Worm (Caenorhabditis elegans) whole organism, late embryonic: ENCODE measurements around the gene anmt-1.

Experiments used
- F13H6.1 ChIP-seq: sonication (generic microtip); optimal IDR thresholded peaks from 2 replicates; lab custom pipeline; 2016; ENCODE audit warnings: missing genetic modification characterization, missing compliant biosample characterization
- K02D7.2 ChIP-seq: sonication (generic microtip); optimal IDR thresholded peaks from 2 replicates; lab custom pipeline; 2017; ENCODE audit warnings: mild to moderate bottlenecking, missing genetic modification characterization, missing compliant biosample characterization
- Y22D7AL.16 ChIP-seq: sonication (generic microtip); optimal IDR thresholded peaks from 2 replicates; lab custom pipeline; 2016; ENCODE audit warnings: missing genetic modification characterization, missing compliant biosample characterization
- ceh-18 ChIP-seq: sonication (generic microtip); optimal IDR thresholded peaks from 2 replicates; lab custom pipeline; 2016; ENCODE audit warnings: missing genetic modification characterization, missing compliant biosample characterization
- ceh-19 ChIP-seq: fragments of 200-800 bp; sonication (Bioruptor generic); optimal IDR thresholded peaks from 2 replicates; lab custom pipeline; 2018; ENCODE audit warnings: mild to moderate bottlenecking, missing genetic modification characterization, missing compliant biosample characterization
- ceh-2 ChIP-seq: sonication (generic microtip); optimal IDR thresholded peaks from 2 replicates; lab custom pipeline; 2016; ENCODE audit warnings: missing genotype, missing genetic modification characterization, missing compliant biosample characterization
- ceh-24 ChIP-seq: sonication (generic microtip); optimal IDR thresholded peaks from 2 replicates; lab custom pipeline; 2016; ENCODE audit warnings: mild to moderate bottlenecking, missing genetic modification characterization, missing compliant biosample characterization
- ceh-30 ChIP-seq: fragments of 150-350 bp; optimal IDR thresholded peaks from 2 replicates; lab custom pipeline; 2014; ENCODE audit warnings: missing biosample characterization, missing genetic modification characterization
- ceh-31 ChIP-seq: sonication (generic microtip); optimal IDR thresholded peaks from 2 replicates; lab custom pipeline; 2016; ENCODE audit warnings: missing genetic modification characterization, missing compliant biosample characterization
- ceh-6 ChIP-seq: fragments of 200-800 bp; sonication (Bioruptor generic); optimal IDR thresholded peaks from 2 replicates; lab custom pipeline; 2018; ENCODE audit warnings: mild to moderate bottlenecking, missing genetic modification characterization, missing compliant biosample characterization
- ceh-9 ChIP-seq: sonication (generic microtip); optimal IDR thresholded peaks from 2 replicates; lab custom pipeline; 2016; ENCODE audit warnings: mild to moderate bottlenecking, missing genetic modification characterization, inconsistent platforms, missing compliant biosample characterization
- che-1 ChIP-seq: sonication (generic microtip); optimal IDR thresholded peaks from 2 replicates; lab custom pipeline; 2016; ENCODE audit warnings: mild to moderate bottlenecking, missing genetic modification characterization, missing compliant biosample characterization
- dmd-4 ChIP-seq: sonication (generic microtip); optimal IDR thresholded peaks from 2 replicates; lab custom pipeline; 2016; ENCODE audit warnings: borderline replicate concordance, missing genetic modification characterization, missing compliant biosample characterization
- elt-4 ChIP-seq: sonication (generic microtip); optimal IDR thresholded peaks from 2 replicates; lab custom pipeline; 2016; ENCODE audit warnings: missing genetic modification characterization, missing compliant biosample characterization
- ets-4 ChIP-seq: sonication (generic microtip); optimal IDR thresholded peaks from 2 replicates; lab custom pipeline; 2016; ENCODE audit warnings: missing genetic modification characterization, missing compliant biosample characterization
- eyg-1 ChIP-seq: sonication (generic microtip); optimal IDR thresholded peaks from 2 replicates; lab custom pipeline; 2016; ENCODE audit warnings: missing genotype, missing genetic modification characterization, missing compliant biosample characterization
- fax-1 ChIP-seq: sonication (generic microtip); optimal IDR thresholded peaks from 2 replicates; lab custom pipeline; 2016; ENCODE audit warnings: missing genotype, missing genetic modification characterization, missing compliant biosample characterization
- gmeb-2 ChIP-seq: sonication (generic microtip); optimal IDR thresholded peaks from 2 replicates; lab custom pipeline; 2016; ENCODE audit warnings: missing genetic modification characterization, inconsistent platforms, missing compliant biosample characterization
- hlh-13 ChIP-seq: fragments of 200-800 bp; sonication (Bioruptor generic); optimal IDR thresholded peaks from 2 replicates; lab custom pipeline; 2018; ENCODE audit warnings: mild to moderate bottlenecking, missing genetic modification characterization, missing compliant biosample characterization
- hlh-15 ChIP-seq: sonication (generic microtip); optimal IDR thresholded peaks from 2 replicates; lab custom pipeline; 2016; ENCODE audit warnings: missing genetic modification characterization, missing compliant biosample characterization
- hlh-30 ChIP-seq: sonication (generic microtip); optimal IDR thresholded peaks from 2 replicates; lab custom pipeline; 2017; ENCODE audit warnings: antibody characterized with exemption, missing genetic modification characterization, missing compliant biosample characterization; ENCODE audit not compliant: insufficient read depth
- hlh-6 ChIP-seq: sonication (generic microtip); optimal IDR thresholded peaks from 2 replicates; lab custom pipeline; 2016; ENCODE audit warnings: missing genotype, missing genetic modification characterization, missing compliant biosample characterization
- hlh-8 ChIP-seq: sonication (generic microtip); optimal IDR thresholded peaks from 2 replicates; lab custom pipeline; 2016; ENCODE audit warnings: missing genotype, missing genetic modification characterization, missing compliant biosample characterization
- lim-6 ChIP-seq: sonication (generic microtip); optimal IDR thresholded peaks from 2 replicates; lab custom pipeline; 2016; ENCODE audit warnings: missing genetic modification characterization, missing compliant biosample characterization
- lin-11 ChIP-seq: fragments of 200-800 bp; sonication (Bioruptor generic); optimal IDR thresholded peaks from 2 replicates; lab custom pipeline; 2018; ENCODE audit warnings: mild to moderate bottlenecking, missing genetic modification characterization, missing compliant biosample characterization
- madf-2 ChIP-seq: sonication (generic microtip); optimal IDR thresholded peaks from 2 replicates; lab custom pipeline; 2017; ENCODE audit warnings: missing genetic modification characterization, missing compliant biosample characterization
- npax-4 ChIP-seq: sonication (generic microtip); optimal IDR thresholded peaks from 2 replicates; lab custom pipeline; 2016; ENCODE audit warnings: missing genetic modification characterization, missing compliant biosample characterization
- odd-2 ChIP-seq: sonication (generic microtip); optimal IDR thresholded peaks from 2 replicates; lab custom pipeline; 2017; ENCODE audit warnings: antibody characterized with exemption, mild to moderate bottlenecking, missing genetic modification characterization, missing compliant biosample characterization
- pag-3 ChIP-seq: sonication (generic microtip); optimal IDR thresholded peaks from 2 replicates; lab custom pipeline; 2016; ENCODE audit warnings: missing compliant biosample characterization, missing genetic modification characterization, borderline replicate concordance
- pat-9 ChIP-seq: fragments of 200-800 bp; sonication (Bioruptor generic); optimal IDR thresholded peaks from 2 replicates; lab custom pipeline; 2018; ENCODE audit warnings: mild to moderate bottlenecking, missing genetic modification characterization, moderate library complexity, missing compliant biosample characterization
- pax-1 ChIP-seq: fragments of 150-350 bp; optimal IDR thresholded peaks from 2 replicates; lab custom pipeline; 2014; ENCODE audit warnings: missing biosample characterization, missing genetic modification characterization
- pha-2 ChIP-seq: sonication (generic microtip); optimal IDR thresholded peaks from 2 replicates; lab custom pipeline; 2017; ENCODE audit warnings: mild to moderate bottlenecking, missing genetic modification characterization, missing compliant biosample characterization
- pha-4 ChIP-seq: fragments of 150-350 bp; optimal IDR thresholded peaks from 2 replicates; lab custom pipeline; 2018; ENCODE audit warnings: missing biosample characterization, missing genetic modification reagents, missing genetic modification characterization
- pqm-1 ChIP-seq: sonication (generic microtip); optimal IDR thresholded peaks from 2 replicates; lab custom pipeline; 2016; ENCODE audit warnings: missing genetic modification characterization, missing compliant biosample characterization
- pros-1 ChIP-seq: fragments of 150-350 bp; optimal IDR thresholded peaks from 2 replicates; lab custom pipeline; 2014; ENCODE audit warnings: missing biosample characterization, missing genetic modification reagents, missing genetic modification characterization
- ref-2 ChIP-seq: sonication (generic microtip); optimal IDR thresholded peaks from 2 replicates; lab custom pipeline; 2016; ENCODE audit warnings: missing genetic modification characterization, missing compliant biosample characterization
- rnt-1 ChIP-seq: sonication (generic microtip); optimal IDR thresholded peaks from 2 replicates; lab custom pipeline; 2016; ENCODE audit warnings: missing genetic modification characterization, missing compliant biosample characterization
- sdc-2 ChIP-seq: sonication (generic microtip); optimal IDR thresholded peaks from 2 replicates; lab custom pipeline; 2016; ENCODE audit warnings: missing genotype, missing genetic modification characterization, missing compliant biosample characterization
- sox-2 ChIP-seq: fragments of 200-800 bp; sonication (Bioruptor generic); IDR thresholded peaks from 2 replicates; pipeline ENCODE4 v1.3.6; 2022; ENCODE audit warnings: missing genetic modification reagents, missing genetic modification characterization, missing compliant biosample characterization
- sox-4 ChIP-seq: sonication (generic microtip); optimal IDR thresholded peaks from 2 replicates; lab custom pipeline; 2017; ENCODE audit warnings: mild to moderate bottlenecking, missing genetic modification characterization, inconsistent platforms, missing compliant biosample characterization
- tbx-7 ChIP-seq: sonication (generic microtip); optimal IDR thresholded peaks from 2 replicates; lab custom pipeline; 2016; ENCODE audit warnings: missing genotype, missing genetic modification characterization, missing compliant biosample characterization
- ttx-3 ChIP-seq: sonication (generic microtip); optimal IDR thresholded peaks from 2 replicates; lab custom pipeline; 2016; ENCODE audit warnings: missing genetic modification reagents, missing genetic modification characterization, missing compliant biosample characterization
- unc-3 ChIP-seq, 2 experiments: fragments of 200-800 bp in 1 of 2; sonication (Bioruptor generic) in 1 of 2; sonication (generic microtip) in 1 of 2; conservative IDR thresholded peaks in 1 of 2; optimal IDR thresholded peaks in 1 of 2; 2 replicates each; pipeline versions ENCODE4 v1.3.6 to Lab custom; 2016 to 2022; ENCODE audit warnings: missing compliant biosample characterization in 2 of 2, missing genetic modification characterization in 2 of 2, missing genetic modification reagents in 1 of 2
- unc-42 ChIP-seq: sonication (generic microtip); optimal IDR thresholded peaks from 2 replicates; lab custom pipeline; 2016; ENCODE audit warnings: missing genotype, missing genetic modification characterization, missing compliant biosample characterization
- unc-55 ChIP-seq: sonication (generic microtip); optimal IDR thresholded peaks from 2 replicates; lab custom pipeline; 2017; ENCODE audit warnings: missing biosample characterization, missing genetic modification reagents, missing genetic modification characterization
- zip-5 ChIP-seq: sonication (generic microtip); optimal IDR thresholded peaks from 2 replicates; lab custom pipeline; 2016; ENCODE audit warnings: missing genetic modification characterization, missing compliant biosample characterization
- ztf-16 ChIP-seq: sonication (generic microtip); optimal IDR thresholded peaks from 2 replicates; lab custom pipeline; 2017; ENCODE audit warnings: missing genetic modification characterization, missing compliant biosample characterization

Gene anmt-1

ce11 chrIII:8668717-8669116 is 15.9 kb upstream of the anmt-1 start:
- peak; percentile 11 for TF ChIP-seq unc-55 (GFP tag; lab: Kevin White, UChicago)
- TF ChIP-seq madf-2 (tag; lab: Kevin White, UChicago), result no peak

ce11 chrIII:8674980-8675485 is 9.6 kb upstream of the anmt-1 start, which contains the start of gene pgl-2:
TSS of gene pgl-2 (minus strand) at chrIII:8675435.
- TF ChIP-seq pha-4 (tag; lab: Kevin White, UChicago) (no peak), lin-11 (no peak), pax-1 (tag; lab: Kevin White, UChicago) (no peak), pat-9 (tag; lab: Kevin White, UChicago) (no peak), ceh-30 (no peak), pros-1 (no peak)
- TF ChIP-seq, all 69 proteins: peak for 0

ce11 chrIII:8678371-8678770 is 6.2 kb upstream of the anmt-1 start:
- TF ChIP-seq hlh-6 (tag; lab: Kevin White, UChicago) (peak; percentile 97), fax-1 (peak; percentile 89), ceh-6 (GFP tag; lab: Kevin White, UChicago) (peak; percentile 95), eyg-1 (tag; lab: Kevin White, UChicago) (peak; percentile 97), ets-4 (peak; percentile 26), sox-2 (peak; percentile 86), hlh-8 (tag; lab: Kevin White, UChicago) (peak; percentile 77), lim-6 (tag; lab: Kevin White, UChicago) (peak; percentile 85), elt-4 (peak; percentile 63), pros-1 (peak; percentile 37), hlh-15 (peak; percentile 92), zip-5 (tag; lab: Kevin White, UChicago) (peak; percentile 88), hlh-13 (peak; percentile 95), Y22D7AL.16 (tag; lab: Kevin White, UChicago) (peak; percentile 90), ceh-30 (peak; percentile 16), rnt-1 (peak; percentile 84), pqm-1 (tag; lab: Kevin White, UChicago) (peak; percentile 50), hlh-30 (tag; lab: Kevin White, UChicago) (peak; percentile 80), ceh-24 (tag; lab: Kevin White, UChicago) (peak; percentile 81), pha-2 (peak; percentile 93), pax-1 (tag; lab: Kevin White, UChicago) (no peak), K02D7.2 (peak; percentile 93), sdc-2 (tag; lab: Kevin White, UChicago) (peak; percentile 86), ttx-3 (peak; percentile 88), ceh-2 (peak; percentile 84), sox-4 (tag; lab: Kevin White, UChicago) (peak; percentile 95), ceh-18 (peak; percentile 90), pag-3 (peak; percentile 77), unc-42 (tag; lab: Kevin White, UChicago) (peak; percentile 69), F13H6.1 (peak; percentile 85), gmeb-2 (tag; lab: Kevin White, UChicago) (peak; percentile 95), unc-55 (GFP tag; lab: Kevin White, UChicago) (peak; percentile 15), madf-2 (tag; lab: Kevin White, UChicago) (peak; percentile 94), ztf-16 (tag; lab: Kevin White, UChicago) (peak; percentile 93), lin-11 (peak; percentile 92), ceh-19 (GFP tag; lab: Kevin White, UChicago) (peak; percentile 95), ceh-31 (tag; lab: Kevin White, UChicago) (peak; percentile 73), che-1 (tag; lab: Kevin White, UChicago) (peak; percentile 94), npax-4 (tag; lab: Kevin White, UChicago) (peak; percentile 81), ref-2 (peak; percentile 93), tbx-7 (tag; lab: Kevin White, UChicago) (peak; percentile 62), ceh-9 (tag; lab: Kevin White, UChicago) (peak; percentile 83), odd-2 (peak; percentile 86), unc-3 (GFP tag; conservative IDR thresholded peaks at IDR 0.05; lab: Robert Waterston, UW) (peak; percentile 94), unc-3 (tag; optimal IDR thresholded peaks at IDR 0.05; lab: Kevin White, UChicago) (peak; percentile 89), dmd-4 (tag; lab: Kevin White, UChicago) (peak; percentile 91)
